Fruit fly (Drosophila melanogaster): ENCODE measurements around the gene bnl.

- TF ChIP-seq h (GFP tag; optimal IDR thresholded peaks at IDR 0.05): no peak
- TF ChIP-seq Jra (GFP tag; optimal IDR thresholded peaks at IDR 0.05): no peak
- no peak for TF ChIP-seq ey (GFP tag; optimal IDR thresholded peaks at IDR 0.05)
- no peak for TF ChIP-seq pan (optimal IDR thresholded peaks at IDR 0.05)
- no peak for TF ChIP-seq usp (GFP tag; optimal IDR thresholded peaks at IDR 0.05)
These were observed 34.9 kb downstream of the bnl start for dm6 chr3R:19801752-19802151.
